Fruit fly (Drosophila melanogaster): Measurements from ENCODE around the gene CG8064.

Gene CG8064

dm6 chr3R:18311368-18311919 is 28.0 kb downstream of the CG8064 start (continued):
- TF ChIP-seq Oli (tag; optimal IDR thresholded peaks at IDR 0.05), result no peak
- no peak for TF ChIP-seq CG3726 (GFP tag; IDR thresholded peaks at IDR 0.05)
- peak; percentile 78 for TF ChIP-seq lab (GFP tag; optimal IDR thresholded peaks at IDR 0.05)
- TF ChIP-seq CG15479 (GFP tag; optimal IDR thresholded peaks at IDR 0.05), result no peak
- TF ChIP-seq CG2202 (tag; optimal IDR thresholded peaks at IDR 0.05), result peak; percentile 76
- TF ChIP-seq CG2712 (tag; optimal IDR thresholded peaks at IDR 0.05), result peak; percentile 70
- no peak; the same call in 1 of the 3 replicates for TF ChIP-seq croc (GFP tag; conservative IDR thresholded peaks at IDR 0.05)
- peak; percentile 70 for TF ChIP-seq Side (GFP tag; optimal IDR thresholded peaks at IDR 0.05)
- TF ChIP-seq Abd-B (GFP tag; optimal IDR thresholded peaks at IDR 0.05), result peak; percentile 10
- peak; percentile 52 for TF ChIP-seq CG8089 (GFP tag; optimal IDR thresholded peaks at IDR 0.05)
- peak; percentile 41 for TF ChIP-seq slp2 (GFP tag; optimal IDR thresholded peaks at IDR 0.05)
- TF ChIP-seq CG1529 (GFP tag; optimal IDR thresholded peaks at IDR 0.05), result peak; percentile 58
- TF ChIP-seq MBD-R2 (GFP tag; IDR thresholded peaks at IDR 0.05), result peak; percentile 56; the same call in 1 of the 2 replicates
- 0 out of 3 replicates have a peak, but pooled peaks have one; percentile 27 for TF ChIP-seq so (GFP tag; IDR thresholded peaks at IDR 0.05)
- TF ChIP-seq toy (GFP tag; IDR thresholded peaks at IDR 0.05), result no peak
- peak; percentile 12 for TF ChIP-seq CG7786 (GFP tag; optimal IDR thresholded peaks at IDR 0.05)
- no peak for TF ChIP-seq peb (GFP tag; IDR thresholded peaks at IDR 0.05)
- TF ChIP-seq tgo (GFP tag; IDR thresholded peaks at IDR 0.05), result no peak
- TF ChIP-seq ato (GFP tag; IDR thresholded peaks at IDR 0.05; ENCODE audit: partially characterized antibody), result 0 out of 2 replicates have a peak, but pooled peaks have one; percentile 41
- TF ChIP-seq br (optimal IDR thresholded peaks at IDR 0.05), result no peak
- no peak for TF ChIP-seq CG4404 (GFP tag; IDR thresholded peaks at IDR 0.05)
- peak; percentile 52 for TF ChIP-seq CG17359 (tag; optimal IDR thresholded peaks at IDR 0.05)
- TF ChIP-seq exex (tag; optimal IDR thresholded peaks at IDR 0.05), result no peak
- TF ChIP-seq Dip2 (GFP tag; IDR thresholded peaks at IDR 0.05), result no peak
- TF ChIP-seq sob (GFP tag; IDR thresholded peaks at IDR 0.05), result peak; percentile 66
- 0 out of 2 replicates have a peak, but pooled peaks have one; percentile 56 for TF ChIP-seq CG16779 (GFP tag; IDR thresholded peaks at IDR 0.05)
- TF ChIP-seq CG43689 (GFP tag; IDR thresholded peaks at IDR 0.05), result no peak
- peak; percentile 77 for TF ChIP-seq CG11504 (tag; optimal IDR thresholded peaks at IDR 0.05)
- TF ChIP-seq Stat92E (GFP tag; optimal IDR thresholded peaks at IDR 0.05), result no peak
- peak; percentile 62 for TF ChIP-seq CG6689 (GFP tag; IDR thresholded peaks at IDR 0.05)
- TF ChIP-seq CG34422 (GFP tag; IDR thresholded peaks at IDR 0.05), result peak; percentile 74; the same call in 1 of the 3 replicates
- TF ChIP-seq pan (optimal IDR thresholded peaks at IDR 0.05), result no peak
- TF ChIP-seq pan (GFP tag; optimal IDR thresholded peaks at IDR 0.05 in 1 of 2, IDR thresholded peaks at IDR 0.05 in 1 of 2), result peak in 1 of 2 experiments; percentile 14
- TF ChIP-seq CG2875 (GFP tag; optimal IDR thresholded peaks at IDR 0.05), result peak; percentile 79
- peak; percentile 47 for TF ChIP-seq her (GFP tag; optimal IDR thresholded peaks at IDR 0.05)
- TF ChIP-seq CG2116 (GFP tag; optimal IDR thresholded peaks at IDR 0.05), result no peak
- TF ChIP-seq kah (GFP tag; optimal IDR thresholded peaks at IDR 0.05), result no peak
- no peak for TF ChIP-seq BEAF-32 (GFP tag; optimal IDR thresholded peaks at IDR 0.05)
- peak; percentile 61 for TF ChIP-seq scrt (GFP tag; optimal IDR thresholded peaks at IDR 0.05)
- no peak for TF ChIP-seq btn (GFP tag; optimal IDR thresholded peaks at IDR 0.05)
- TF ChIP-seq CG7271 (tag; optimal IDR thresholded peaks at IDR 0.05), result no peak
- TF ChIP-seq dpn (GFP tag; optimal IDR thresholded peaks at IDR 0.05), result peak in 1 of 2 experiments; percentile 45
- no peak for TF ChIP-seq CG14667 (GFP tag; IDR thresholded peaks at IDR 0.05)
- TF ChIP-seq fd96Cb (tag; optimal IDR thresholded peaks at IDR 0.05), result peak; percentile 23
- peak; percentile 43 for TF ChIP-seq CG12219 (GFP tag; optimal IDR thresholded peaks at IDR 0.05)
- TF ChIP-seq ken (GFP tag; IDR thresholded peaks at IDR 0.05), result peak; percentile 80
- TF ChIP-seq Dp (GFP tag; optimal IDR thresholded peaks at IDR 0.05), result no peak
- TF ChIP-seq MTF-1 (GFP tag; optimal IDR thresholded peaks at IDR 0.05; ENCODE audit: borderline replicate concordance), result peak; percentile 73
- TF ChIP-seq C15 (GFP tag; IDR thresholded peaks at IDR 0.05), result no peak
- peak; percentile 23 for TF ChIP-seq Sry-β (GFP tag; optimal IDR thresholded peaks at IDR 0.05)

All from whole organism, embryonic.